Fruit fly (Drosophila melanogaster): ENCODE results near the gene CG9287.

The CG9287 gene

DNA sequence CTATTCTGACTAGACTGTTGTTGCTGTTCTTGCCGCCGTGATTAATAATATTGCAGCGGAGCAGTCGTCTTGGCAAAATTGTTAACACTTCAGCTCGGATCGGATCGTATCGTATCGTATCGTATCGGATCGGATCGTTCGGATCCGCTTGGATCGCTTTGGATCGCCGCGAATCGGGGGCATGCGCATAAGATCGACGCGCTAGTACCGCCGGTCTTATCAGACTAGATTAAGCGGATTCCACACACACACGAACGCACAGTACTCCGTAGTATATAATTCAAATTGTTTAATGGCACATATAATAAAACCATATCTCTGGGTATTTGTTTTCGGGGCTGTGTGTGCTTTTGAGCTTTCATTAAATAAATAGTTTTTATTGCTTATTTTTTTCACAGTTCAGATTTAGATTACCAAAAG lies 20.3 kb upstream of the CG9287 start (continued):
- 0 out of 2 replicates have a peak, but pooled peaks have one; percentile 46 for TF ChIP-seq CG31441 (GFP tag; IDR thresholded peaks at IDR 0.05)
- TF ChIP-seq Dbx (GFP tag; IDR thresholded peaks at IDR 0.05) = no peak
- peak; percentile 55 for TF ChIP-seq Fer3 (tag; optimal IDR thresholded peaks at IDR 0.05)
- TF ChIP-seq zf30C (GFP tag; optimal IDR thresholded peaks at IDR 0.05) = no peak
- TF ChIP-seq CG8924 (tag; optimal IDR thresholded peaks at IDR 0.05) = peak; percentile 71
- no peak for TF ChIP-seq CG17186 (GFP tag; optimal IDR thresholded peaks at IDR 0.05)
- no peak for TF ChIP-seq CG7745 (tag; optimal IDR thresholded peaks at IDR 0.05)
- TF ChIP-seq Hr3 (GFP tag; optimal IDR thresholded peaks at IDR 0.05) = no peak
- TF ChIP-seq CG6689 (GFP tag; IDR thresholded peaks at IDR 0.05) = 0 out of 2 replicates have a peak, but pooled peaks have one; percentile 12
- TF ChIP-seq CG1603 (tag; optimal IDR thresholded peaks at IDR 0.05) = peak; percentile 52
- no peak for TF ChIP-seq CG18262 (tag; optimal IDR thresholded peaks at IDR 0.05)
- TF ChIP-seq Hand (GFP tag; optimal IDR thresholded peaks at IDR 0.05) = peak; percentile 16
- TF ChIP-seq CG15514 (GFP tag; optimal IDR thresholded peaks at IDR 0.05) = peak; percentile 34
- no peak for TF ChIP-seq nerfin-2 (GFP tag; IDR thresholded peaks at IDR 0.05; ENCODE audit: partially characterized antibody)
- TF ChIP-seq Spps (tag; optimal IDR thresholded peaks at IDR 0.05) = no peak
- TF ChIP-seq CG7786 (GFP tag; optimal IDR thresholded peaks at IDR 0.05) = no peak
- TF ChIP-seq sqz (GFP tag; optimal IDR thresholded peaks at IDR 0.05) = peak; percentile 75
- no peak for TF ChIP-seq lbe (GFP tag; optimal IDR thresholded peaks at IDR 0.05)
- peak in 1 of 2 experiments; percentile 38 for TF ChIP-seq Hr51 (GFP tag; optimal IDR thresholded peaks at IDR 0.05)
- TF ChIP-seq CG10267 (tag; optimal IDR thresholded peaks at IDR 0.05) = no peak
- TF ChIP-seq gt (GFP tag; IDR thresholded peaks at IDR 0.05) = no peak
- no peak for TF ChIP-seq CG31224 (GFP tag; IDR thresholded peaks at IDR 0.05)
- no peak for TF ChIP-seq Six4 (GFP tag; optimal IDR thresholded peaks at IDR 0.05)
- TF ChIP-seq CG10565 (GFP tag; optimal IDR thresholded peaks at IDR 0.05) = no peak
- TF ChIP-seq NK7.1 (GFP tag; optimal IDR thresholded peaks at IDR 0.05) = no peak
- peak; percentile 85 for TF ChIP-seq ATbp (GFP tag; optimal IDR thresholded peaks at IDR 0.05)
- TF ChIP-seq CG32767 (GFP tag; IDR thresholded peaks at IDR 0.05) = peak; percentile 31; the same call in 1 of the 2 replicates
- no peak for TF ChIP-seq Taf1 (GFP tag; IDR thresholded peaks at IDR 0.05)
- no peak for TF ChIP-seq h (optimal IDR thresholded peaks at IDR 0.05)
- TF ChIP-seq ci (GFP tag; IDR thresholded peaks at IDR 0.05) = peak; percentile 79
- peak; percentile 69 for TF ChIP-seq CG3281 (GFP tag; optimal IDR thresholded peaks at IDR 0.05)
- no peak for TF ChIP-seq gsb (GFP tag; IDR thresholded peaks at IDR 0.05)
- no peak for TF ChIP-seq al (GFP tag; IDR thresholded peaks at IDR 0.05)
- TF ChIP-seq emc (GFP tag; optimal IDR thresholded peaks at IDR 0.05) = no peak
- TF ChIP-seq wdn (GFP tag; IDR thresholded peaks at IDR 0.05) = no peak
- peak; percentile 15; the same call in 1 of the 2 replicates for TF ChIP-seq H2.0 (GFP tag; IDR thresholded peaks at IDR 0.05)
- TF ChIP-seq NC2α (GFP tag; optimal IDR thresholded peaks at IDR 0.05) = no peak
- TF ChIP-seq HLH4C (GFP tag; IDR thresholded peaks at IDR 0.05; ENCODE audit: partially characterized antibody) = no peak
- TF ChIP-seq CG11247 (GFP tag; IDR thresholded peaks at IDR 0.05) = no peak
- TF ChIP-seq CG43689 (GFP tag; IDR thresholded peaks at IDR 0.05) = no peak
- TF ChIP-seq CG11456 (GFP tag; IDR thresholded peaks at IDR 0.05) = no peak
- no peak for TF ChIP-seq CG14965 (GFP tag; optimal IDR thresholded peaks at IDR 0.05; ENCODE audit: borderline replicate concordance)
- peak; percentile 79 for TF ChIP-seq Asciz (GFP tag; optimal IDR thresholded peaks at IDR 0.05)
- TF ChIP-seq Eip74EF (GFP tag; optimal IDR thresholded peaks at IDR 0.05) = peak in 1 of 2 experiments; percentile 32
- no peak for TF ChIP-seq CG2889 (GFP tag; IDR thresholded peaks at IDR 0.05)
- no peak; the same call in 1 of the 2 replicates for TF ChIP-seq Nf-YA (GFP tag; IDR thresholded peaks at IDR 0.05)
- TF ChIP-seq CG15601 (tag; optimal IDR thresholded peaks at IDR 0.05) = peak; percentile 73
- no peak for TF ChIP-seq hth (optimal IDR thresholded peaks at IDR 0.05)
- TF ChIP-seq CG8359 (GFP tag; optimal IDR thresholded peaks at IDR 0.05; ENCODE audit: borderline replicate concordance) = no peak
- TF ChIP-seq Ravus (GFP tag; IDR thresholded peaks at IDR 0.05) = no peak
- TF ChIP-seq Sin3A (optimal IDR thresholded peaks at IDR 0.05) = no peak
- peak; percentile 20 for TF ChIP-seq Sox102F (GFP tag; optimal IDR thresholded peaks at IDR 0.05)

All from whole organism, embryonic.